Worm (Caenorhabditis elegans): ENCODE measurements around the gene egg-2.

The egg-2 gene

DNA sequence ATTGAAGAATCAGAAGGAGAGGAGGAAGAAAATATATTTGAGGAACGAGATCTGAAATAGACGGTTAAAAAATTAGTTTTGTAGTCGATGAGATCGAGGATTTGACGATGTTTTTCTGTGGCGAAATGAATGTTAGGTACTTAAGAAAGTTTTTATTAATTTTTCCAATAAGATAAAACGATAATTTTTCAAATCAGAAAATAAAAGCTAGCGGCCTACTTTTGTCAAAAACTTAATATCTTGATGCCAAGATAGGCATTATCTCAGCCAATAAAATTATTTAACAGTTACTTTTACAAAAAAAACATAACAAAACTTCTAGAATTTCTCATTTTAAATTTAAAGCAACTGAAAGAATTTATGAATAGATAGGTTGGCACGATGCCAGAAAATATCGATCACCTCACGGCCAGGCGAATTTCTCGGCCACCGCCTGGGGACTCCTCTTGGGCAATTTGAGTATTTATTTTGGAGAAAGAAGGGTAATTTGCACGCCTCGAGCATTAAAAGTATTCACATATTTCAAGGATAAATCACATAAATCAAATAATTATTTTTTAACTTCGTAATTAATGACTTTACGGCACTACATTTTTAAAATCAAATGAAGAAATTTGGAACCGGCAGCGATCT lies 27.4 kb upstream of the egg-2 start, which contains the start of gene fubl-2 (continued):
- TF ChIP-seq dmd-8 (GFP tag; IDR thresholded peaks at IDR 0.05): no peak
- no peak for TF ChIP-seq F37D6.2 (tag; optimal IDR thresholded peaks at IDR 0.05)
- peak; percentile 79 for TF ChIP-seq unc-130 (GFP tag; optimal IDR thresholded peaks at IDR 0.05)
- no peak for TF ChIP-seq vab-7 (GFP tag; IDR thresholded peaks at IDR 0.05)
- TF ChIP-seq ceh-62 (tag; optimal IDR thresholded peaks at IDR 0.05): no peak
- no peak for TF ChIP-seq F49E8.2 (tag; optimal IDR thresholded peaks at IDR 0.05; ENCODE audit: borderline replicate concordance)
- peak; percentile 42 for TF ChIP-seq rbr-2 (tag; optimal IDR thresholded peaks at IDR 0.05)
- no peak for TF ChIP-seq dmd-9 (GFP tag; IDR thresholded peaks at IDR 0.05)
- no peak for TF ChIP-seq Y5F2A.4 (GFP tag; optimal IDR thresholded peaks at IDR 0.05)
- TF ChIP-seq F26F4.8 (GFP tag; conservative IDR thresholded peaks at IDR 0.05): no peak
- no peak for TF ChIP-seq Y75B8A.6 (GFP tag; IDR thresholded peaks at IDR 0.05)
- TF ChIP-seq daf-19 (GFP tag; conservative IDR thresholded peaks at IDR 0.05): no peak
- TF ChIP-seq set-16 (GFP tag; IDR thresholded peaks at IDR 0.05): no peak
- TF ChIP-seq ceh-20 (GFP tag; IDR thresholded peaks at IDR 0.05): no peak
- TF ChIP-seq ceh-28 (tag; optimal IDR thresholded peaks at IDR 0.05): peak; percentile 18
- TF ChIP-seq hif-1 (tag; optimal IDR thresholded peaks at IDR 0.05): peak in 1 of 2 experiments; percentile 88
- TF ChIP-seq hlh-11 (tag; optimal IDR thresholded peaks at IDR 0.05): no peak
- TF ChIP-seq snpc-1.2 (GFP tag; IDR thresholded peaks at IDR 0.05): no peak
- TF ChIP-seq mxl-3 (GFP tag; optimal IDR thresholded peaks at IDR 0.05): peak; percentile 33
- TF ChIP-seq madf-9 (GFP tag; conservative IDR thresholded peaks at IDR 0.05): no peak
- no peak for TF ChIP-seq Y48G9A.11 (GFP tag; IDR thresholded peaks at IDR 0.05)
- TF ChIP-seq ceh-44 (GFP tag; IDR thresholded peaks at IDR 0.05): no peak
- no peak for TF ChIP-seq duxl-1 (tag; optimal IDR thresholded peaks at IDR 0.05; ENCODE audit: poor library complexity)
- no peak for TF ChIP-seq pha-4 (GFP tag; IDR thresholded peaks at IDR 0.05)
- no peak for TF ChIP-seq pha-4 (tag; optimal IDR thresholded peaks at IDR 0.05)
- no peak for TF ChIP-seq dve-1 (tag; optimal IDR thresholded peaks at IDR 0.05; ENCODE audit: insufficient read depth)
- peak; percentile 18 for TF ChIP-seq nhr-77 (tag; optimal IDR thresholded peaks at IDR 0.05)
- no peak for TF ChIP-seq pqm-1 (tag; optimal IDR thresholded peaks at IDR 0.05)
- TF ChIP-seq lsy-2 (tag; optimal IDR thresholded peaks at IDR 0.05): peak; percentile 22 to 89
- TF ChIP-seq ctbp-1 (GFP tag; IDR thresholded peaks at IDR 0.05): no peak
- no peak for TF ChIP-seq mdt-29 (GFP tag; IDR thresholded peaks at IDR 0.05)
- no peak for TF ChIP-seq cey-2 (tag; optimal IDR thresholded peaks at IDR 0.05; ENCODE audit: borderline replicate concordance, insufficient read depth)
- no peak for TF ChIP-seq ceh-82 (tag; optimal IDR thresholded peaks at IDR 0.05)
- TF ChIP-seq dmd-6 (GFP tag; IDR thresholded peaks at IDR 0.05): peak; percentile 27; the same call in 1 of the 2 replicates
- no peak for TF ChIP-seq nhr-42 (GFP tag; IDR thresholded peaks at IDR 0.05)
- TF ChIP-seq nhr-48 (tag; optimal IDR thresholded peaks at IDR 0.05): no peak
- no peak for TF ChIP-seq madf-5 (GFP tag; IDR thresholded peaks at IDR 0.05)
- no peak for TF ChIP-seq nhr-6 (tag; optimal IDR thresholded peaks at IDR 0.05)
- no peak for TF ChIP-seq php-3 (GFP tag; IDR thresholded peaks at IDR 0.05)
- no peak for TF ChIP-seq lin-39 (tag; optimal IDR thresholded peaks at IDR 0.05)
- TF ChIP-seq lir-3 (tag; optimal IDR thresholded peaks at IDR 0.05): no peak
- peak; percentile 6 for TF ChIP-seq nhr-11 (tag; optimal IDR thresholded peaks at IDR 0.05)
- no peak for TF ChIP-seq spr-1 (tag; optimal IDR thresholded peaks at IDR 0.05)
- no peak for TF ChIP-seq lin-29 (GFP tag; IDR thresholded peaks at IDR 0.05)
- TF ChIP-seq aha-1 (tag): no peak
- TF ChIP-seq snpc-4 (tag; optimal IDR thresholded peaks at IDR 0.05): no peak
- TF ChIP-seq dpl-1 (GFP tag; optimal IDR thresholded peaks at IDR 0.05): peak; percentile 73
- no peak for TF ChIP-seq mep-1 (tag; optimal IDR thresholded peaks at IDR 0.05)
- TF ChIP-seq ztf-11 (tag; optimal IDR thresholded peaks at IDR 0.05): no peak
- TF ChIP-seq spr-3 (GFP tag; optimal IDR thresholded peaks at IDR 0.05): no peak
- peak; percentile 44 for TF ChIP-seq lin-13 (GFP tag; optimal IDR thresholded peaks at IDR 0.05)

Data from whole organism, L4 larva.